Worm (Caenorhabditis elegans) whole organism, young adult: ENCODE measurements around the gene rab-7.
A peak's percentile ranks its signal among the peaks of the same experiment; 100 is the strongest.

Experiments used
- B0035.1 ChIP-seq: sonication (generic microtip); optimal IDR thresholded peaks from 2 replicates; lab custom pipeline; 2016; ENCODE audit warnings: missing genetic modification characterization, mild to moderate bottlenecking, missing compliant biosample characterization, missing genotype, missing genetic modification reagents
- B0261.1 ChIP-seq: sonication (generic microtip); optimal IDR thresholded peaks from 2 replicates; lab custom pipeline; 2016; ENCODE audit warnings: mild to moderate bottlenecking, missing genetic modification characterization, moderate library complexity, missing compliant biosample characterization
- B0336.3 ChIP-seq: fragments of 200-800 bp; sonication (Bioruptor generic); IDR thresholded peaks from 2 replicates; pipeline ENCODE4 v1.3.6; 2022; ENCODE audit warnings: missing genetic modification characterization, missing compliant biosample characterization
- F22D6.2 ChIP-seq: sonication (generic microtip); optimal IDR thresholded peaks from 2 replicates; lab custom pipeline; 2016; ENCODE audit warnings: mild to moderate bottlenecking, missing genetic modification characterization, missing compliant biosample characterization
- F37B4.10 ChIP-seq: fragments of 200-800 bp; sonication (Bioruptor generic); IDR thresholded peaks from 2 replicates; pipeline ENCODE4 v1.3.6; 2022; ENCODE audit warnings: missing genetic modification characterization, missing compliant biosample characterization
- F55B11.4 ChIP-seq: sonication (generic microtip); optimal IDR thresholded peaks from 2 replicates; lab custom pipeline; 2016; ENCODE audit warnings: missing compliant biosample characterization, missing genetic modification characterization, borderline replicate concordance; ENCODE audit not compliant: insufficient read depth
- T26A5.8 ChIP-seq: sonication (generic microtip); optimal IDR thresholded peaks from 2 replicates; lab custom pipeline; 2016; ENCODE audit warnings: missing genetic modification characterization, missing compliant biosample characterization
- ama-1 ChIP-seq, 3 experiments: fragments of 150-350 bp in 1 of 3; sonication (generic microtip) in 2 of 3; optimal IDR thresholded peaks; 2 replicates each; lab custom pipeline; 2014 to 2018; ENCODE audit warnings: missing biosample characterization in 2 of 3, missing genetic modification characterization in 2 of 3, missing genetic modification reagents in 2 of 3
- atf-7 ChIP-seq: sonication (generic microtip); optimal IDR thresholded peaks from 2 replicates; lab custom pipeline; 2017; ENCODE audit warnings: mild to moderate bottlenecking, missing genetic modification characterization, missing compliant biosample characterization
- attf-3 ChIP-seq: fragments of 200-800 bp; sonication (Bioruptor generic); conservative IDR thresholded peaks from 2 replicates; pipeline ENCODE4 v1.3.6; 2022; ENCODE audit warnings: missing genetic modification reagents, missing genetic modification characterization, missing compliant biosample characterization
- attf-5 ChIP-seq: fragments of 200-800 bp; sonication (Bioruptor generic); optimal IDR thresholded peaks from 2 replicates; lab custom pipeline; 2018; ENCODE audit warnings: mild to moderate bottlenecking, missing genetic modification characterization, missing compliant biosample characterization
- bed-2 ChIP-seq: fragments of 200-800 bp; sonication (Bioruptor generic); IDR thresholded peaks from 2 replicates; pipeline ENCODE4 v1.3.6; 2022; ENCODE audit warnings: missing genetic modification reagents, missing genetic modification characterization, missing compliant biosample characterization
- ceh-58 ChIP-seq: fragments of 200-800 bp; sonication (Bioruptor generic); IDR thresholded peaks from 2 replicates; pipeline ENCODE4 v1.3.6; 2022; ENCODE audit warnings: missing genetic modification characterization, missing compliant biosample characterization
- chd-7 ChIP-seq: sonication (generic microtip); optimal IDR thresholded peaks from 2 replicates; lab custom pipeline; 2016; ENCODE audit warnings: mild to moderate bottlenecking, missing genetic modification characterization, moderate library complexity, missing compliant biosample characterization
- die-1 ChIP-seq: sonication (generic microtip); optimal IDR thresholded peaks from 2 replicates; lab custom pipeline; 2016; ENCODE audit warnings: missing genotype, mild to moderate bottlenecking, missing genetic modification characterization, missing compliant biosample characterization
- dpff-1 ChIP-seq: sonication (generic microtip); optimal IDR thresholded peaks from 2 replicates; lab custom pipeline; 2017; ENCODE audit warnings: mild to moderate bottlenecking, missing genetic modification characterization, missing compliant biosample characterization
- egl-44 ChIP-seq: fragments of 200-800 bp; sonication (Bioruptor generic); IDR thresholded peaks from 2 replicates; pipeline ENCODE4 v1.3.6; 2022; ENCODE audit warnings: missing genetic modification reagents, missing genetic modification characterization, missing compliant biosample characterization
- egrh-3 ChIP-seq: fragments of 200-800 bp; sonication (Bioruptor generic); IDR thresholded peaks from 2 replicates; pipeline ENCODE4 v1.3.6; 2022; ENCODE audit warnings: missing genetic modification reagents, missing genetic modification characterization, missing compliant biosample characterization
- ets-4 ChIP-seq: fragments of 200-800 bp; sonication (Bioruptor generic); optimal IDR thresholded peaks from 2 replicates; lab custom pipeline; 2018; ENCODE audit warnings: mild to moderate bottlenecking, missing genetic modification characterization, missing compliant biosample characterization
- fkh-3 ChIP-seq: sonication (generic microtip); optimal IDR thresholded peaks from 2 replicates; lab custom pipeline; 2016; ENCODE audit warnings: mild to moderate bottlenecking, missing genetic modification characterization, missing compliant biosample characterization
- him-1 ChIP-seq: sonication (generic microtip); optimal IDR thresholded peaks from 2 replicates; lab custom pipeline; 2016; ENCODE audit warnings: missing genotype, missing genetic modification reagents, missing genetic modification characterization, missing compliant biosample characterization
- hlh-26 ChIP-seq: fragments of 200-800 bp; sonication (Bioruptor generic); conservative IDR thresholded peaks from 2 replicates; pipeline ENCODE4 v1.3.6; 2022; ENCODE audit warnings: missing genetic modification reagents, missing genetic modification characterization, missing compliant biosample characterization
- lag-1 ChIP-seq: fragments of 200-800 bp; sonication (Bioruptor generic); IDR thresholded peaks from 2 replicates; pipeline ENCODE4 v1.3.6; 2022; ENCODE audit warnings: missing genetic modification reagents, missing genetic modification characterization, missing compliant biosample characterization
- lin-26 ChIP-seq: fragments of 200-800 bp; sonication (Bioruptor generic); IDR thresholded peaks from 2 replicates; pipeline ENCODE4 v1.3.6; 2022; ENCODE audit warnings: missing genetic modification reagents, missing genetic modification characterization, missing compliant biosample characterization
- lsl-1 ChIP-seq: fragments of 200-800 bp; sonication (Bioruptor generic); optimal IDR thresholded peaks from 2 replicates; lab custom pipeline; 2018; ENCODE audit warnings: mild to moderate bottlenecking, missing genetic modification characterization, moderate library complexity, missing compliant biosample characterization
- mel-28 ChIP-seq: sonication (generic microtip); optimal IDR thresholded peaks from 2 replicates; lab custom pipeline; 2016; ENCODE audit warnings: borderline replicate concordance, mild to moderate bottlenecking, missing genetic modification characterization, missing compliant biosample characterization
- nfya-1 ChIP-seq: sonication (generic microtip); optimal IDR thresholded peaks from 2 replicates; lab custom pipeline; 2017; ENCODE audit warnings: antibody characterized with exemption, missing compliant biosample characterization, missing genetic modification characterization, borderline replicate concordance; ENCODE audit not compliant: insufficient read depth
- nhr-179 ChIP-seq: sonication (generic microtip); optimal IDR thresholded peaks from 2 replicates; lab custom pipeline; 2016; ENCODE audit warnings: mild to moderate bottlenecking, missing genetic modification characterization, missing compliant biosample characterization
- rpc-1 ChIP-seq, 2 experiments: fragments of 150-350 bp in 1 of 2; sonication (generic microtip) in 1 of 2; optimal IDR thresholded peaks; 2 replicates each; lab custom pipeline; 2014 to 2018; ENCODE audit warnings: missing biosample characterization in 1 of 2, missing genetic modification characterization in 1 of 2, missing genetic modification reagents in 1 of 2, missing genotype in 1 of 2
- snpc-1.3 ChIP-seq: sonication (generic microtip); optimal IDR thresholded peaks from 2 replicates; lab custom pipeline; 2017; ENCODE audit warnings: missing genetic modification characterization, mild to moderate bottlenecking, missing compliant biosample characterization, antibody characterized with exemption, moderate library complexity, missing genotype, missing genetic modification reagents; ENCODE audit not compliant: insufficient read depth
- snpc-3.4 ChIP-seq: sonication (generic microtip); optimal IDR thresholded peaks from 2 replicates; lab custom pipeline; 2017; ENCODE audit warnings: missing genetic modification characterization, mild to moderate bottlenecking, missing compliant biosample characterization, antibody characterized with exemption, moderate library complexity, missing genotype, missing genetic modification reagents
- tbp1 ChIP-seq: fragments of 200-800 bp; sonication (Bioruptor generic); optimal IDR thresholded peaks from 2 replicates; lab custom pipeline; 2018; ENCODE audit warnings: mild to moderate bottlenecking, missing genetic modification characterization, missing compliant biosample characterization
- unc-130 ChIP-seq: sonication (generic microtip); optimal IDR thresholded peaks from 2 replicates; lab custom pipeline; 2016; ENCODE audit warnings: missing genetic modification reagents, missing genetic modification characterization, missing compliant biosample characterization
- unc-62 ChIP-seq: fragments of 150-350 bp; optimal IDR thresholded peaks from 2 replicates; lab custom pipeline; 2014; ENCODE audit warnings: missing biosample characterization, missing genetic modification reagents, missing genetic modification characterization
- zfh-2 ChIP-seq: fragments of 200-800 bp; sonication (Bioruptor generic); conservative IDR thresholded peaks from 2 replicates; pipeline ENCODE4 v1.3.6; 2022; ENCODE audit warnings: missing genetic modification reagents, missing genetic modification characterization, missing compliant biosample characterization
- zim-3 ChIP-seq: sonication (generic microtip); optimal IDR thresholded peaks from 2 replicates; lab custom pipeline; 2017; ENCODE audit warnings: mild to moderate bottlenecking, missing genetic modification characterization, moderate library complexity, missing compliant biosample characterization

rab-7 gene

DNA sequence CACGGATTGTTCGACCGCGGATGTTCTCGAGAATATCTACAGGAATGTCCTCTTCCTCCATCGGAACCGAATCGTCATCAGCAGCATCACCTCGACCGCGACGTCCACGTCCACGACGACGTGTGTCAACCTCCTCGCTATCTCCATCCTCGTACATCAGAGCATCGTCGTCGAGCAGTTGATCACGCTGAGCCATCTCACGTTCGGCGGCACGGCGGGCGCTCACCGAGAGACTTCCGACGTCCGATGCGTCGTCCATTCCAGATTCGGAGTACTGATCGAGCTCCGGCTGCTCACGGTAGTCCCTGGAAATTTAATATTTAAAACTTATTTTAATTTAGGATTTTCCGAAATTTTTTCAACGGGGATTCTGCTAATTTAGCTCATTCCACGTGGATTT lies 39.2 kb upstream of the rab-7 start (continued):
- no peak for TF ChIP-seq ama-1 (optimal IDR thresholded peaks at IDR 0.05; lab: Kevin White, UChicago)
- TF ChIP-seq ama-1 (GFP tag; optimal IDR thresholded peaks at IDR 0.05; lab: Kevin White, UChicago), result no peak
- no peak for TF ChIP-seq zim-3 (tag; lab: Kevin White, UChicago)
- TF ChIP-seq lsl-1 (GFP tag; lab: Kevin White, UChicago), result no peak
- TF ChIP-seq snpc-3.4 (tag; lab: Kevin White, UChicago), result no peak
- no peak for TF ChIP-seq B0261.1 (tag; lab: Kevin White, UChicago)
- TF ChIP-seq T26A5.8 (tag; lab: Kevin White, UChicago), result no peak
- no peak for TF ChIP-seq attf-5 (GFP tag; lab: Kevin White, UChicago)
- no peak for TF ChIP-seq attf-3
- 0 out of 2 replicates have a peak, but pooled peaks have one; percentile 5 for TF ChIP-seq ceh-58 (GFP tag; lab: Robert Waterston, UW)
- TF ChIP-seq lag-1 (GFP tag; lab: Robert Waterston, UW), result no peak
- no peak for TF ChIP-seq F55B11.4 (tag; lab: Kevin White, UChicago)
- no peak for TF ChIP-seq lin-26
- no peak for TF ChIP-seq unc-62 (GFP tag; lab: Kevin White, UChicago)
- TF ChIP-seq tbp1 (GFP tag; lab: Kevin White, UChicago), result no peak
- TF ChIP-seq die-1 (tag; lab: Kevin White, UChicago), result no peak
- TF ChIP-seq him-1 (tag; lab: Kevin White, UChicago), result no peak
- TF ChIP-seq egrh-3 (GFP tag; lab: Robert Waterston, UW), result peak; percentile 51; the same call in 1 of the 2 replicates
- TF ChIP-seq zfh-2 (GFP tag; lab: Robert Waterston, UW), result peak; percentile 78
- TF ChIP-seq hlh-26, result no peak

DNA sequence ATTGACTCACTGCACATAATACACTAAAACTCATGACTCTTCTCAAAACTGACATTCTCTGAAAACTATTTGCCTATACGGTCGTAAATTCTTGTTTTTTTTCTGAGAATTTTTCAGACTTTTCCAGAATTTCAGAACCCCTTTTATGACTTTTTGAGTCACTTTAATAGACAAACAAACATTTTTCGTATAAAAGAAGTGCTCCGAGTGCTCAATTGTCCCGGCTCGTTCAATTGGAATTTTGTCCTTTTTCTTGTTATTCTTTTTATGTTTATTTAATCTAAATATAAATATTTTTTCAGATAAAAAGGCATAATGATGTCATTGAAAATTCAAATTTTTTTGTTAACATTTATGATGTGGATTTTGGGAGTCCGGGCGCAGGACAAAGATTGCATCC lies 32.2 kb upstream of the rab-7 start, which contains the start of gene Y17G7B.23:
Gene Y17G7B.23 (plus strand): TSS at position 301 of the 400 bp plus-strand sequence.
- no peak for TF ChIP-seq egl-44 (GFP tag; lab: Robert Waterston, UW)
- no peak for TF ChIP-seq ets-4
- TF ChIP-seq B0035.1 (tag; lab: Kevin White, UChicago), result no peak
- no peak for TF ChIP-seq unc-130 (GFP tag; lab: Kevin White, UChicago)
- no peak for TF ChIP-seq F22D6.2 (tag; lab: Kevin White, UChicago)
- TF ChIP-seq B0336.3 (GFP tag; lab: Robert Waterston, UW), result no peak
- no peak for TF ChIP-seq fkh-3 (tag; lab: Kevin White, UChicago)
- TF ChIP-seq chd-7 (tag; lab: Kevin White, UChicago), result no peak
- no peak for TF ChIP-seq mel-28 (tag; lab: Kevin White, UChicago)

DNA sequence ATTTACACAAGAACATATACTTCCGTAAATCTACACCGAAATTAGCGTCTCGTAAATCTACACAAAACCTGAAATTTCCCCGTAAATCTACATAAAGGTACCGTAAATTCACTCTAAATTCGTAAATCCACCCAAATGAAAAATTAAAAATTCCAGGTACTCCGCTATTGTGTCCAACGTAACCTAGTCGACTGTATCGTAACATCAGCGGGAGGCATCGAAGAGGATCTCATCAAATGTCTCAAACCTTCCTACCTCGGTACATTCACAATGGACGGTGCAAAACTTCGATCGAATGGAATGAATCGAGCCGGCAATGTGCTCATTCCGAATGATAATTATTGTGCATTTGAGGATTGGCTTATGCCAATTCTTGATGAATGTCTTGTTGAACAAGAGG lies 28.2 kb upstream of the rab-7 start:
- TF ChIP-seq bed-2 (GFP tag; lab: Robert Waterston, UW), result no peak
- no peak for TF ChIP-seq rpc-1 (optimal IDR thresholded peaks at IDR 0.05; lab: Kevin White, UChicago)
- TF ChIP-seq rpc-1 (tag; optimal IDR thresholded peaks at IDR 0.05; lab: Kevin White, UChicago), result no peak
- TF ChIP-seq nhr-179 (tag; lab: Kevin White, UChicago), result no peak
- no peak for TF ChIP-seq snpc-1.3 (tag; lab: Kevin White, UChicago)
- TF ChIP-seq B0336.3 (GFP tag; lab: Robert Waterston, UW), result no peak
- no peak for TF ChIP-seq F37B4.10 (GFP tag; lab: Robert Waterston, UW)
- TF ChIP-seq tbp1 (GFP tag; lab: Kevin White, UChicago), result no peak
- TF ChIP-seq nfya-1 (tag; lab: Kevin White, UChicago), result no peak
- no peak for TF ChIP-seq hlh-26
- TF ChIP-seq attf-3, result no peak
- no peak for TF ChIP-seq zim-3 (tag; lab: Kevin White, UChicago)
- TF ChIP-seq T26A5.8 (tag; lab: Kevin White, UChicago), result no peak
- no peak for TF ChIP-seq atf-7
- no peak for TF ChIP-seq dpff-1 (tag; lab: Kevin White, UChicago)
- TF ChIP-seq, all 124 proteins: peak for 0
